Fruit fly (Drosophila melanogaster) whole organism: ENCODE measurements around the gene Ank2.

Experiments used
- Dll ChIP-seq: fragments of >200 bp; optimal IDR thresholded peaks from 2 replicates; lab custom pipeline; 2017
- EcR ChIP-seq, 2 experiments: fragments of >200 bp; optimal IDR thresholded peaks; 2 replicates each; lab custom pipeline; 2017; ENCODE audit warnings: missing biosample characterization in 2 of 2, missing genetic modification characterization in 2 of 2, missing genetic modification reagents in 2 of 2
- pan ChIP-seq: fragments of >200 bp; optimal IDR thresholded peaks from 2 replicates; lab custom pipeline; 2017
- psq ChIP-seq: fragments of >200 bp; optimal IDR thresholded peaks from 2 replicates; lab custom pipeline; 2017
- usp ChIP-seq: fragments of >200 bp; optimal IDR thresholded peaks from 2 replicates; lab custom pipeline; 2017; ENCODE audit warnings: missing biosample characterization, missing genetic modification characterization, mixed read lengths

DNA sequence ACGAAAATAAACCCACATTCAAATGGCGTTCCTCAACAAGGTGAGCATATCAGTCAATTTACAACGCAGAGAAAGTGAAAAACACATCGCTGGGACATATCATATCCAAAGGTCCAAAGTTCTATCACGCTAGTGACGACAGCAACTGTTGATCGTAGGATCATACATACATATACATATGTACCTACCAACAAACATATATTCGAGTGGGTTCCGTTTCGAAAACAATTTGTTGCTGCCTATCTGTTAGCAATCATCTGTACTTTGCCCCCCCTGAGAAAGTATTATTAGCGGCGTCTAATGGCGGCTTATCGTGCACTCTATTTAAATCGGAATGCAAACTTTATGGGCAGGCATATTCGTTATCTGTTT is 1.2 kb upstream of the Ank2 start:
- TF ChIP-seq pan (lab: Kevin White, UChicago) (no peak), EcR (GFP tag; optimal IDR thresholded peaks at IDR 0.05; lab: Kevin White, UChicago) (no peak), Dll (lab: Kevin White, UChicago) (no peak), usp (no peak), psq (no peak)
